Fruit fly (Drosophila melanogaster) whole organism, embryonic: ENCODE data around the gene CG10513.

ENCODE experiments used
- Antp ChIP-seq: fragments of 200-800 bp; sonication (Bioruptor generic); optimal IDR thresholded peaks from 3 replicates; lab custom pipeline; 2016; ENCODE audit warnings: missing biosample characterization, missing genetic modification characterization
- Atf-2 ChIP-seq: fragments of 200-800 bp; sonication (Bioruptor generic); optimal IDR thresholded peaks from 2 replicates; lab custom pipeline; 2016; ENCODE audit warnings: missing biosample characterization, missing genetic modification characterization
- CG10274 ChIP-seq: fragments of 200-800 bp; sonication (Bioruptor generic); optimal IDR thresholded peaks from 3 replicates; lab custom pipeline; 2017; ENCODE audit warnings: missing biosample characterization, mild to moderate bottlenecking, missing genetic modification characterization
- CG13624 ChIP-seq: fragments of 200-800 bp; sonication (Bioruptor generic); optimal IDR thresholded peaks from 2 replicates; lab custom pipeline; 2016; ENCODE audit warnings: missing biosample characterization, missing genetic modification characterization
- CG14710 ChIP-seq: fragments of 200-800 bp; sonication (Bioruptor generic); optimal IDR thresholded peaks from 3 replicates; lab custom pipeline; 2019; ENCODE audit warnings: missing biosample characterization, mild to moderate bottlenecking, missing genetic modification characterization, moderate library complexity
- CG17912 ChIP-seq: fragments of 200-800 bp; sonication (Bioruptor generic); optimal IDR thresholded peaks from 2 replicates; lab custom pipeline; 2018; ENCODE audit warnings: missing biosample characterization, mild to moderate bottlenecking, missing genetic modification characterization
- CG2202 ChIP-seq: fragments of 200-800 bp; sonication (Bioruptor generic); optimal IDR thresholded peaks from 2 replicates; lab custom pipeline; 2018; ENCODE audit warnings: missing biosample characterization, mild to moderate bottlenecking, missing genetic modification characterization
- CG2678 ChIP-seq: fragments of 200-800 bp; sonication (Bioruptor generic); optimal IDR thresholded peaks from 3 replicates; lab custom pipeline; 2019; ENCODE audit warnings: missing biosample characterization, mild to moderate bottlenecking, missing genetic modification characterization, moderate library complexity
- CG2875 ChIP-seq: fragments of 200-800 bp; sonication (Bioruptor generic); optimal IDR thresholded peaks from 2 replicates; lab custom pipeline; 2017; ENCODE audit warnings: missing biosample characterization, mild to moderate bottlenecking, missing genetic modification characterization, missing genetic modification reagents
- CG31441 ChIP-seq: fragments of 200-800 bp; sonication (Bioruptor generic); IDR thresholded peaks from 2 replicates; pipeline ENCODE4 v1.3.6; 2022; ENCODE audit warnings: missing biosample characterization, missing genetic modification characterization
- CG33213 ChIP-seq: fragments of 200-800 bp; sonication (Bioruptor generic); optimal IDR thresholded peaks from 3 replicates; lab custom pipeline; 2016; ENCODE audit warnings: missing biosample characterization, missing genetic modification characterization
- CG3847 ChIP-seq: fragments of 200-800 bp; sonication (Bioruptor generic); IDR thresholded peaks from 2 replicates; pipeline ENCODE4 v1.3.6; 2022; ENCODE audit warnings: missing biosample characterization, missing genetic modification characterization
- CG42726 ChIP-seq: fragments of 200-800 bp; sonication (Bioruptor generic); IDR thresholded peaks from 2 replicates; pipeline ENCODE4 v1.3.6; 2022; ENCODE audit warnings: missing biosample characterization, missing genetic modification characterization; ENCODE audit not compliant: partially characterized antibody
- CG43689 ChIP-seq: fragments of 200-800 bp; sonication (Bioruptor generic); IDR thresholded peaks from 2 replicates; pipeline ENCODE4 v1.3.6; 2022; ENCODE audit warnings: missing biosample characterization, missing genetic modification characterization
- CG7372 ChIP-seq: fragments of 200-800 bp; sonication (Bioruptor generic); IDR thresholded peaks from 2 replicates; pipeline ENCODE4 v1.3.6; 2022; ENCODE audit warnings: missing biosample characterization, missing genetic modification characterization
- CG9437 ChIP-seq: fragments of 200-800 bp; sonication (Bioruptor generic); optimal IDR thresholded peaks from 2 replicates; lab custom pipeline; 2018; ENCODE audit warnings: missing biosample characterization, mild to moderate bottlenecking, missing genetic modification characterization
- CG9932 ChIP-seq: fragments of 200-800 bp; sonication (Bioruptor generic); IDR thresholded peaks from 2 replicates; pipeline ENCODE4 v1.3.6; 2022; ENCODE audit warnings: missing biosample characterization, missing genetic modification characterization
- Dfd ChIP-seq, 2 experiments: fragments of >200 bp; optimal IDR thresholded peaks; 2 replicates each; lab custom pipeline; 2017; ENCODE audit warnings: missing biosample characterization in 2 of 2, missing genetic modification characterization in 2 of 2
- Gug ChIP-seq: fragments of 200-800 bp; sonication (Bioruptor generic); IDR thresholded peaks from 4 replicates; pipeline ENCODE4 v1.3.6; 2022; ENCODE audit warnings: missing biosample characterization, missing genetic modification characterization
- Hey ChIP-seq: fragments of 200-800 bp; sonication (Bioruptor generic); optimal IDR thresholded peaks from 3 replicates; lab custom pipeline; 2018; ENCODE audit warnings: missing biosample characterization, mild to moderate bottlenecking, missing genetic modification characterization
- MESR4 ChIP-seq: fragments of 200-800 bp; sonication (Bioruptor generic); optimal IDR thresholded peaks from 2 replicates; lab custom pipeline; 2018; ENCODE audit warnings: missing biosample characterization, mild to moderate bottlenecking, missing genetic modification characterization, moderate library complexity
- MTF-1 ChIP-seq: fragments of 200-800 bp; sonication (Bioruptor generic); optimal IDR thresholded peaks from 2 replicates; lab custom pipeline; 2018; ENCODE audit warnings: missing biosample characterization, mild to moderate bottlenecking, missing genetic modification characterization, borderline replicate concordance
- NC2α ChIP-seq: fragments of 200-800 bp; sonication (Bioruptor generic); optimal IDR thresholded peaks from 2 replicates; lab custom pipeline; 2016; ENCODE audit warnings: missing biosample characterization, missing genetic modification characterization
- Neu2 ChIP-seq: fragments of 200-800 bp; sonication (Bioruptor generic); optimal IDR thresholded peaks from 3 replicates; lab custom pipeline; 2016; ENCODE audit warnings: missing biosample characterization, missing genetic modification characterization, borderline replicate concordance
- Ravus ChIP-seq: fragments of 200-800 bp; sonication (Bioruptor generic); IDR thresholded peaks from 2 replicates; pipeline ENCODE4 v1.3.6; 2022; ENCODE audit warnings: missing biosample characterization, missing genetic modification characterization
- Sry-β ChIP-seq: fragments of 200-800 bp; sonication (Bioruptor generic); optimal IDR thresholded peaks from 2 replicates; lab custom pipeline; 2018; ENCODE audit warnings: missing biosample characterization, mild to moderate bottlenecking, missing genetic modification characterization, moderate library complexity
- Tbp ChIP-seq: fragments of >200 bp; optimal IDR thresholded peaks from 2 replicates; lab custom pipeline; 2018; ENCODE audit warnings: missing biosample characterization, missing genetic modification characterization
- Xrp1 ChIP-seq: fragments of 200-800 bp; sonication (Bioruptor generic); IDR thresholded peaks from 2 replicates; pipeline ENCODE4 v1.3.6; 2022; ENCODE audit warnings: missing biosample characterization, missing genetic modification characterization
- az2 ChIP-seq: fragments of 200-800 bp; sonication (Bioruptor generic); optimal IDR thresholded peaks from 3 replicates; lab custom pipeline; 2016; ENCODE audit warnings: missing biosample characterization, missing genetic modification characterization
- da ChIP-seq: fragments of 200-800 bp; sonication (Bioruptor generic); optimal IDR thresholded peaks from 2 replicates; lab custom pipeline; 2016; ENCODE audit warnings: missing biosample characterization, missing genetic modification characterization
- eve ChIP-seq, 2 experiments: fragments of >200 bp; optimal IDR thresholded peaks; 2 replicates each; lab custom pipeline; 2017; ENCODE audit warnings: missing biosample characterization in 2 of 2, missing genetic modification characterization in 2 of 2
- ftz-f1 ChIP-seq: fragments of 200-800 bp; sonication (Bioruptor generic); optimal IDR thresholded peaks from 2 replicates; lab custom pipeline; 2016; ENCODE audit warnings: missing biosample characterization, missing genetic modification characterization
- jigr1 ChIP-seq: fragments of 200-800 bp; sonication (Bioruptor generic); IDR thresholded peaks from 3 replicates; pipeline ENCODE4 v1.3.6; 2022; ENCODE audit warnings: missing biosample characterization, missing genetic modification characterization
- ken ChIP-seq: fragments of 200-800 bp; sonication (Bioruptor generic); IDR thresholded peaks from 3 replicates; pipeline ENCODE4 v1.3.6; 2022; ENCODE audit warnings: missing biosample characterization, missing genetic modification characterization
- kni ChIP-seq: fragments of 200-800 bp; sonication (Bioruptor generic); optimal IDR thresholded peaks from 3 replicates; lab custom pipeline; 2017; ENCODE audit warnings: mild to moderate bottlenecking, missing biosample characterization, missing genetic modification reagents, missing genetic modification characterization
- lilli ChIP-seq: fragments of 200-800 bp; sonication (Bioruptor generic); optimal IDR thresholded peaks from 3 replicates; lab custom pipeline; 2016; ENCODE audit warnings: missing biosample characterization, missing genetic modification characterization
- lmd ChIP-seq: fragments of 200-800 bp; sonication (Bioruptor generic); IDR thresholded peaks from 2 replicates; pipeline ENCODE4 v1.3.6; 2022; ENCODE audit warnings: missing biosample characterization, missing genetic modification characterization
- lola ChIP-seq, 3 experiments: fragments of >200 bp in 2 of 3; fragments of 200-800 bp in 1 of 3; sonication (Bioruptor generic) in 1 of 3; optimal IDR thresholded peaks; 2 replicates each; lab custom pipeline; 2017 to 2019; ENCODE audit warnings: missing biosample characterization in 3 of 3, missing genetic modification characterization in 3 of 3, mild to moderate bottlenecking in 1 of 3, moderate library complexity in 1 of 3
- maf-S ChIP-seq: fragments of 200-800 bp; sonication (Bioruptor generic); optimal IDR thresholded peaks from 2 replicates; lab custom pipeline; 2016; ENCODE audit warnings: missing biosample characterization, missing genetic modification characterization
- nerfin-2 ChIP-seq: fragments of 200-800 bp; sonication (Bioruptor generic); IDR thresholded peaks from 2 replicates; pipeline ENCODE4 v1.3.6; 2022; ENCODE audit warnings: missing biosample characterization, missing genetic modification characterization; ENCODE audit not compliant: partially characterized antibody
- otp ChIP-seq: fragments of 200-800 bp; sonication (Bioruptor generic); IDR thresholded peaks from 3 replicates; pipeline ENCODE4, ENCODE4 v1.3.6; 2022; ENCODE audit warnings: missing biosample characterization, missing genetic modification characterization
- ro ChIP-seq: fragments of 200-800 bp; sonication (Bioruptor generic); IDR thresholded peaks from 2 replicates; pipeline ENCODE4 v1.3.6; 2022; ENCODE audit warnings: missing biosample characterization, missing genetic modification characterization
- sqz ChIP-seq: fragments of 200-800 bp; sonication (Bioruptor generic); optimal IDR thresholded peaks from 3 replicates; lab custom pipeline; 2018; ENCODE audit warnings: missing biosample characterization, mild to moderate bottlenecking, missing genetic modification characterization
- sug ChIP-seq: fragments of 200-800 bp; optimal IDR thresholded peaks from 2 replicates; lab custom pipeline; 2019; ENCODE audit warnings: missing biosample characterization, mild to moderate bottlenecking, missing genetic modification characterization, moderate library complexity
- tap ChIP-seq: fragments of 200-800 bp; optimal IDR thresholded peaks from 3 replicates; lab custom pipeline; 2019; ENCODE audit warnings: missing biosample characterization, mild to moderate bottlenecking, missing genetic modification characterization, moderate library complexity
- tna ChIP-seq: fragments of 200-800 bp; sonication (Bioruptor generic); IDR thresholded peaks from 2 replicates; pipeline ENCODE4 v1.3.6; 2022; ENCODE audit warnings: missing biosample characterization, missing genetic modification characterization; ENCODE audit not compliant: partially characterized antibody
- yki ChIP-seq: fragments of >200 bp; optimal IDR thresholded peaks from 3 replicates; lab custom pipeline; 2018
- zen ChIP-seq: fragments of 200-800 bp; sonication (Bioruptor generic); optimal IDR thresholded peaks from 3 replicates; lab custom pipeline; 2018; ENCODE audit warnings: missing biosample characterization, mild to moderate bottlenecking, missing genetic modification characterization, moderate library complexity

The CG10513 gene

DNA sequence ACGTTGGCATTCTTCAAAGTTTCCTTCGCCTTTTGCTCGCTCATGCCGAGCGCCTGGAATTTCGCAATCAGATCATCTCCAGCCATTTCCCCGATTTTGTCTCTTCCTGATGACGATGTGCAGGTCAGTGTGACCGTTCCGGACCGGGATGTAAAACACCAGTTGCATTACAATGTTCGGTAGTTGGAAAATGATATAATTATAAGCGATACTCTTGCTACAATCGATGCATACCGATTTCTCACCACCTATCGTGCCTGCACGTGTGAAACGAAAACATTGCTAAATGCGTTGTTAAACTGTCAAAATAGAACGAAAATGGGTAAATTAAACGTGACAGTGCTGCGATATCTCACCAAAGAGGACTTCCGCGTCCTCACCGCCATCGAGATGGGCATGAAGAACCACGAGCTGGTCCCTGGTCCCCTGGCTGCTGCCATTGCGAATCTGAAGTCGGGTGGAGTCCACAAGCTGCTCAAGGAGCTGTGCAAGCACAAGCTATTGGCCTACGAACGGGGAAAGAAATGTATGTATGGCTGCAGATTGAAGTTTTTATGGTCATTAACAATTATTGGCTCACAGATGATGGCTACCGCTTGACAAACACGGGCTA is 11.3 kb downstream of the CG10513 start, which contains the start of the genes GlnRS and RIOK2 (continued):
- peak in 1 of 3 experiments; percentile 100 for TF ChIP-seq lola (GFP tag; optimal IDR thresholded peaks at IDR 0.05; lab: Kevin White, UChicago)
- peak; percentile 10 for TF ChIP-seq Neu2 (GFP tag; lab: Kevin White, UChicago)
- TF ChIP-seq MESR4, result peak; percentile 95
- TF ChIP-seq, all 482 proteins: peak for 131

DNA sequence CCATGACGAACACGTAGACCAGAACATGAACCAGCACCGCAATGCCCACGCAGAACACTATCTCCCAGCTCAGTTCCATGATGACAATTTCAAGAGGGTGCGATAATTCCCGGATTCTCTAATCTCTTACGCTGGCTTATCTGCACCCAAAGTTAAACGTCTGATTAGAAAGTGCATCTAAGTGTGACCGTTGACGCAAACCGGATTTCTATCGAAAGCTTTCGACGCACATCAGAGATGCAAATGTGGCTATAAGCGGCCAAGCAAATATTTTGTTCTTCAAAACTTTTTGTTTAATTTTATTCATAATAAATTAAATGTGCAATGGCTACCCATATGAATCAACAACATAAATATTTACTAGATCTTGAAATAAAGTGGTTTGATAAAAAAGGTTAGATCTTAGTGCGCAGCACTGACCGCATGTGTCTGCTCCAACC is 14.7 kb downstream of the CG10513 start, which contains the start of the genes Kdsr and CG11858:
Gene Kdsr (minus strand): TSS at position 177 of the 440 bp plus-strand sequence.
Gene CG11858 (plus strand): TSS at position 420 of the 440 bp plus-strand sequence.
- TF ChIP-seq zen (peak; percentile 51), CG13624 (peak; percentile 61), tna (no peak), CG17912 (GFP tag; lab: Kevin White, UChicago) (no peak), lilli (peak; percentile 83), Gug (GFP tag; lab: Robert Waterston, UW) (no peak), Tbp (GFP tag; lab: Kevin White, UChicago) (no peak), az2 (GFP tag; lab: Kevin White, UChicago) (peak; percentile 52), jigr1 (no peak), Dfd (GFP tag; optimal IDR thresholded peaks at IDR 0.05; lab: Kevin White, UChicago) (no peak), CG9932 (GFP tag; lab: Robert Waterston, UW) (peak; percentile 80), CG2202 (tag; lab: Kevin White, UChicago) (peak; percentile 7), CG10274 (no peak), CG2678 (tag; lab: Kevin White, UChicago) (no peak), sqz (GFP tag; lab: Kevin White, UChicago) (no peak), Sry-β (GFP tag; lab: Kevin White, UChicago) (peak; percentile 99), yki (lab: Kevin White, UChicago) (no peak), Atf-2 (GFP tag; lab: Kevin White, UChicago) (no peak), ro (GFP tag; lab: Robert Waterston, UW) (no peak), otp (GFP tag; lab: Robert Waterston, UW) (0 out of 3 replicates have a peak, but pooled peaks have one; percentile 43), CG9437 (GFP tag; lab: Kevin White, UChicago) (peak; percentile 11), ken (GFP tag; lab: Robert Waterston, UW) (peak; percentile 70; the same call in 2 of the 3 replicates), CG2875 (GFP tag; lab: Kevin White, UChicago) (no peak), tap (no peak), eve (GFP tag; optimal IDR thresholded peaks at IDR 0.05; lab: Kevin White, UChicago) (no peak), Xrp1 (peak; percentile 76), da (GFP tag; lab: Kevin White, UChicago) (no peak), CG3847 (GFP tag; lab: Robert Waterston, UW) (peak; percentile 68), Hey (tag; lab: Kevin White, UChicago) (no peak), MTF-1 (GFP tag; lab: Kevin White, UChicago) (no peak), Antp (peak; percentile 28), maf-S (GFP tag; lab: Kevin White, UChicago) (peak; percentile 40), CG33213 (GFP tag; lab: Kevin White, UChicago) (peak; percentile 51), Ravus (GFP tag; lab: Robert Waterston, UW) (peak; percentile 11; the same call in 1 of the 2 replicates), NC2α (GFP tag; lab: Kevin White, UChicago) (no peak), CG43689 (GFP tag; lab: Robert Waterston, UW) (0 out of 2 replicates have a peak, but pooled peaks have one; percentile 15), sug (tag; lab: Kevin White, UChicago) (peak; percentile 70), CG7372 (peak; percentile 35; the same call in 1 of the 2 replicates), CG14710 (tag; lab: Kevin White, UChicago) (peak; percentile 68), kni (GFP tag; lab: Kevin White, UChicago) (peak; percentile 6), nerfin-2 (GFP tag; lab: Robert Waterston, UW) (no peak), lmd (GFP tag; lab: Robert Waterston, UW) (peak; percentile 64), CG42726 (GFP tag; lab: Robert Waterston, UW) (no peak), CG31441 (GFP tag; lab: Robert Waterston, UW) (no peak; the same call in 1 of the 2 replicates), ftz-f1 (peak; percentile 25)
